Fruit fly (Drosophila melanogaster) whole organism: ENCODE results near the gene CG9427.

Experiments
- CG8478 ChIP-seq: fragments of >200 bp; optimal IDR thresholded peaks from 2 replicates; lab custom pipeline; 2018; ENCODE audit warnings: inconsistent platforms
- Dll ChIP-seq: fragments of >200 bp; optimal IDR thresholded peaks from 2 replicates; lab custom pipeline; 2017
- EcR ChIP-seq, 2 experiments: fragments of >200 bp; optimal IDR thresholded peaks; 2 replicates each; lab custom pipeline; 2017; ENCODE audit warnings: missing biosample characterization in 2 of 2, missing genetic modification characterization in 2 of 2, missing genetic modification reagents in 2 of 2
- pan ChIP-seq: fragments of >200 bp; optimal IDR thresholded peaks from 2 replicates; lab custom pipeline; 2017
- psq ChIP-seq: fragments of >200 bp; optimal IDR thresholded peaks from 2 replicates; lab custom pipeline; 2017
- usp ChIP-seq: fragments of >200 bp; optimal IDR thresholded peaks from 2 replicates; lab custom pipeline; 2017; ENCODE audit warnings: missing biosample characterization, missing genetic modification characterization, mixed read lengths

DNA sequence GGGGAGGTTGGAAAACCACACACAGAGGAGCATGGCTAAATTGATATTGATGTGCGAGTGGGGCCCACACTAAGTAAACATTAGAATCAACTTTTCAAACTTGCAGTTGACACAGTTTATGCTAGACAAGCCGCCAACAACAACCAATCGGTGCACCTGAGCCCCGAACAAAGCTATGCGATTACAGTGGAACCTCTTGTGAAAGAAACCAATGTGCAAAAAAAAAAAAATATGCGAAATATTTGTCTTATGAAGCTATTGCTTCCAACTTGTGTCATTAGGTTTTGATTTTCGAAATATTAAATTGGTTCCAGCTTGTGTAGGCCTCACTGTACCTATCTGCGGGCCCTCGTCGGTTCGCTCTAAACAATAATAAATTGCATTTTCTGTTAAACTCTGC lies 8.4 kb downstream of the CG9427 start:
- TF ChIP-seq usp (GFP tag; lab: Kevin White, UChicago) (no peak), EcR (GFP tag; optimal IDR thresholded peaks at IDR 0.05; lab: Kevin White, UChicago) (no peak), psq (lab: Kevin White, UChicago) (no peak), CG8478 (lab: Kevin White, UChicago) (no peak), Dll (lab: Kevin White, UChicago) (no peak), pan (lab: Kevin White, UChicago) (no peak)
